Fruit fly (Drosophila melanogaster): ENCODE data around the gene CG17292.

The CG17292 gene

DNA sequence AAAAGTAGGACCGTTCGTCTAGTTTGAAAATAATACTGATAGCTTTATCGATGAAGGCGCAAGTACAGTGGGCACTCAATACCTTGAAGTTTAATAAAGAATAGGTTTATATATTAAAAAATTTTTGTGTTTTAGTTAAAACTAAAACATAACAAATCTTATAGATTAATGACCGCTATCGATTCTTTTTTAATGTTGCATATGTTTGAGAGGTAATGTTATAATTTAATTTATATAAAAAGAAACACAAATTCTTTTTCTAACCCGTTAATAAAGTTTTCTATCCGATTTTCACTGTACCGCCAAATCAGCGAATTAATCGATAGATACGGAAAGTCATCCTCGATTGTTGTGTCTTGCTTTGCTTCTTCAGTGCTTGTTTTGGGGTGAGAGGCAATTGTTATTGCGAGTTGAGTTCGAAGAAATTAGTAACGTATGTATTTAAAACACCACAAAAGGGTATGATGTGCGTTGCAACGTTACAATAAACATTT is 13.9 kb downstream of the CG17292 start, which contains the start of the genes Dad1 and CG13384 (continued):
- TF ChIP-seq HLH54F (GFP tag; optimal IDR thresholded peaks at IDR 0.05) (peak; percentile 64), Sox100B (GFP tag; optimal IDR thresholded peaks at IDR 0.05) (peak; percentile 93), Dip3 (GFP tag; optimal IDR thresholded peaks at IDR 0.05) (peak; percentile 67), rib (GFP tag; IDR thresholded peaks at IDR 0.05) (peak; percentile 88), CG12942 (GFP tag; optimal IDR thresholded peaks at IDR 0.05) (peak; percentile 86), esg (GFP tag; conservative IDR thresholded peaks at IDR 0.05) (peak; percentile 94), ranshi (GFP tag; IDR thresholded peaks at IDR 0.05) (peak; percentile 89), CG15073 (GFP tag; optimal IDR thresholded peaks at IDR 0.05) (peak; percentile 43), CG42726 (GFP tag; IDR thresholded peaks at IDR 0.05; ENCODE audit: partially characterized antibody) (peak; percentile 49; the same call in 1 of the 2 replicates), CG9437 (GFP tag; optimal IDR thresholded peaks at IDR 0.05) (peak; percentile 87), CG8281 (tag; optimal IDR thresholded peaks at IDR 0.05) (peak; percentile 82), Scr (GFP tag; IDR thresholded peaks at IDR 0.05; ENCODE audit: partially characterized antibody) (peak; percentile 60), CG10321 (GFP tag; IDR thresholded peaks at IDR 0.05) (peak; percentile 79), caup (GFP tag; optimal IDR thresholded peaks at IDR 0.05; ENCODE audit: severe bottlenecking) (peak; percentile 89), fd64A (GFP tag; optimal IDR thresholded peaks at IDR 0.05) (no peak), nom (GFP tag; optimal IDR thresholded peaks at IDR 0.05) (peak; percentile 84), stc (GFP tag; IDR thresholded peaks at IDR 0.05) (peak; percentile 89), bbx (GFP tag; IDR thresholded peaks at IDR 0.05; ENCODE audit: partially characterized antibody) (no peak; the same call in 1 of the 2 replicates), bab2 (GFP tag; optimal IDR thresholded peaks at IDR 0.05) (peak; percentile 63), Mad (GFP tag; optimal IDR thresholded peaks at IDR 0.05) (peak; percentile 67), CG3847 (GFP tag; IDR thresholded peaks at IDR 0.05) (peak; percentile 94), Med (GFP tag) (peak; percentile 78), CG7786 (GFP tag; optimal IDR thresholded peaks at IDR 0.05) (peak; percentile 59), CG12744 (GFP tag; optimal IDR thresholded peaks at IDR 0.05) (peak; percentile 77), Awh (GFP tag; IDR thresholded peaks at IDR 0.05) (peak; percentile 68), ems (GFP tag; optimal IDR thresholded peaks at IDR 0.05) (peak; percentile 48), CG12659 (GFP tag; optimal IDR thresholded peaks at IDR 0.05) (peak; percentile 97), HHEX (GFP tag; optimal IDR thresholded peaks at IDR 0.05) (peak; percentile 79), CG9609 (GFP tag; optimal IDR thresholded peaks at IDR 0.05) (no peak), Lhr (GFP tag; optimal IDR thresholded peaks at IDR 0.05) (peak; percentile 58), CG14860 (GFP tag; IDR thresholded peaks at IDR 0.05; ENCODE audit: partially characterized antibody) (no peak), BEAF-32 (GFP tag; optimal IDR thresholded peaks at IDR 0.05) (peak; percentile 68), CG1792 (GFP tag; optimal IDR thresholded peaks at IDR 0.05) (no peak), vvl (GFP tag; IDR thresholded peaks at IDR 0.05) (peak; percentile 95), Eip74EF (GFP tag; optimal IDR thresholded peaks at IDR 0.05) (peak in 1 of 2 experiments; percentile 92), CG13123 (GFP tag; optimal IDR thresholded peaks at IDR 0.05) (peak; percentile 77), Stat92E (GFP tag; optimal IDR thresholded peaks at IDR 0.05) (peak in 1 of 3 experiments; percentile 81), CG1602 (GFP tag; optimal IDR thresholded peaks at IDR 0.05) (peak; percentile 92), CG33557 (GFP tag; optimal IDR thresholded peaks at IDR 0.05) (peak; percentile 93), wek (GFP tag; optimal IDR thresholded peaks at IDR 0.05) (peak; percentile 15), gfzf (GFP tag; optimal IDR thresholded peaks at IDR 0.05) (peak; percentile 65), HLH4C (GFP tag; IDR thresholded peaks at IDR 0.05; ENCODE audit: partially characterized antibody) (no peak), Meics (GFP tag; optimal IDR thresholded peaks at IDR 0.05) (peak; percentile 95), lmd (GFP tag; IDR thresholded peaks at IDR 0.05) (peak; percentile 93), shn (GFP tag; optimal IDR thresholded peaks at IDR 0.05) (peak; percentile 35), pho (GFP tag; optimal IDR thresholded peaks at IDR 0.05) (peak; percentile 81), CG15601 (tag; optimal IDR thresholded peaks at IDR 0.05) (peak; percentile 91), grn (GFP tag; optimal IDR thresholded peaks at IDR 0.05) (peak; percentile 46), ATbp (GFP tag; optimal IDR thresholded peaks at IDR 0.05) (peak; percentile 84)
